Worm (Caenorhabditis elegans) whole organism, L2 larva: ENCODE data around the gene srx-7.

Experiments
- F13H6.1 ChIP-seq: sonication (generic microtip); optimal IDR thresholded peaks from 2 replicates; lab custom pipeline; 2016; ENCODE audit warnings: missing genetic modification characterization, missing compliant biosample characterization
- R02D3.7 ChIP-seq: fragments of 150-350 bp; optimal IDR thresholded peaks from 2 replicates; lab custom pipeline; 2014; ENCODE audit warnings: missing biosample characterization, missing genetic modification characterization
- crh-2 ChIP-seq: sonication (generic microtip); optimal IDR thresholded peaks from 2 replicates; lab custom pipeline; 2017; ENCODE audit warnings: missing biosample characterization, missing genetic modification characterization
- fos-1 ChIP-seq: fragments of 150-350 bp; optimal IDR thresholded peaks from 2 replicates; lab custom pipeline; 2014; ENCODE audit warnings: missing biosample characterization, missing genetic modification characterization
- gmeb-1 ChIP-seq: fragments of 150-350 bp; optimal IDR thresholded peaks from 2 replicates; lab custom pipeline; 2014; ENCODE audit warnings: missing biosample characterization, missing genetic modification characterization
- lin-39 ChIP-seq: fragments of 150-350 bp; optimal IDR thresholded peaks from 2 replicates; lab custom pipeline; 2014; ENCODE audit warnings: missing biosample characterization, missing genetic modification reagents, missing genetic modification characterization
- mbf-1 ChIP-seq: sonication (generic microtip); optimal IDR thresholded peaks from 2 replicates; lab custom pipeline; 2017; ENCODE audit warnings: missing biosample characterization, missing genetic modification characterization
- nhr-12 ChIP-seq: fragments of 150-350 bp; optimal IDR thresholded peaks from 2 replicates; lab custom pipeline; 2014; ENCODE audit warnings: missing biosample characterization, missing genetic modification characterization
- nhr-129 ChIP-seq: fragments of 150-350 bp; optimal IDR thresholded peaks from 2 replicates; lab custom pipeline; 2014; ENCODE audit warnings: missing biosample characterization, missing genetic modification characterization
- nhr-21 ChIP-seq: fragments of 150-350 bp; optimal IDR thresholded peaks from 2 replicates; lab custom pipeline; 2014; ENCODE audit warnings: missing biosample characterization, missing genetic modification characterization
- nhr-25 ChIP-seq: fragments of 150-350 bp; sonication (generic microtip); optimal IDR thresholded peaks from 3 replicates; lab custom pipeline; 2014; ENCODE audit warnings: missing biosample characterization, missing genetic modification characterization
- nhr-77 ChIP-seq: fragments of 150-350 bp; optimal IDR thresholded peaks from 2 replicates; lab custom pipeline; 2014; ENCODE audit warnings: missing biosample characterization, missing genetic modification characterization
- peb-1 ChIP-seq: fragments of 150-350 bp; optimal IDR thresholded peaks from 2 replicates; lab custom pipeline; 2014; ENCODE audit warnings: missing biosample characterization, missing genetic modification characterization
- sma-9 ChIP-seq, 2 experiments: fragments of 150-350 bp in 1 of 2; sonication (generic microtip) in 1 of 2; optimal IDR thresholded peaks; 2 replicates each; lab custom pipeline; 2014 to 2016; ENCODE audit warnings: missing genetic modification characterization in 2 of 2, mild to moderate bottlenecking in 1 of 2, missing biosample characterization in 1 of 2, missing compliant biosample characterization in 1 of 2, missing genetic modification reagents in 1 of 2, moderate library complexity in 1 of 2
- unc-62 ChIP-seq: fragments of 150-350 bp; optimal IDR thresholded peaks from 2 replicates; lab custom pipeline; 2014; ENCODE audit warnings: missing biosample characterization, missing genetic modification reagents, missing genetic modification characterization

The srx-7 gene

DNA sequence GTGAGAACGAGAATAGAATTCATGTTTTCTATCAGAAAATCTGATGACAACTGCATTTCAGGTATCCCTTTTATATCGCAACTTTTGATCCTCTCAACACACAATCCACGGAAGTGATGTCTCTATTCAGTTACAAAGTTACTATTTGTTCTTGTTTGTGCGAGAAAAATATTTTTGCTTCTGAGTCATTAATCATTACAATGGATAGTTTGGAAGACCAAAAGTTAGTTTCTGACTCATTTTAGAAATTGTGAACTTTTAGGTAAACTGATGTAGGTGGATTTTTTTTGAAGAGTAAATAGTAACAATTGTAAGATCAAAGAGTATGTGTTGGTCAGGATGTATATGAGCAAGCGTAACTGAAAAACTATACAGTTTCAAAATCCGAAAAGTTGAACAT is 49.7 kb downstream of the srx-7 start, which contains the start of gene srlf-36:
TSS of gene srlf-36 (minus strand) at position 101 of the 400 bp plus-strand sequence.
- TF ChIP-seq R02D3.7 (tag; lab: Kevin White, UChicago) (no peak), fos-1 (tag; lab: Kevin White, UChicago) (no peak), nhr-77 (tag; lab: Kevin White, UChicago) (no peak), mbf-1 (tag; lab: Kevin White, UChicago) (no peak), nhr-21 (tag; lab: Kevin White, UChicago) (no peak), peb-1 (no peak)

DNA sequence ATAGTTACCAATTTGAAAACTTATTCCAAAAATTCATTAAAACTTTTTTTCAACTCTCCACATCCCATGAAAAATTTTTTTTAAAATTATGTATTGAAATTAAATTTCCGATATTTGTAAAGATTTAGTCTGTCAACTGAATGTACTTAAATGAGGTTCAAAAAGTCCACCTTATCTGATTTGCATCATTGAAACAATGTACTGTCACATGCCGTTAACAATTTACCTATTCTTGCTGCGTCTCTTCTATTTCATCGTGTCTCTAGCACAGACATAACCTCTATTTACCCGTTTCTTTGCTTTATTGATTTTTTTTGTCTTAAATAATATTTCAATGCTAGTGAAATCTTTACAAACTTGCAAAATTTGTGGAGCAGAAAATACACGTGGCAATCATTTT is 50.2 kb downstream of the srx-7 start, which contains the start of gene nhr-90:
TSS of gene nhr-90 (plus strand) at position 296 of the 400 bp plus-strand sequence.
- TF ChIP-seq fos-1 (tag; lab: Kevin White, UChicago) (peak; percentile 8), crh-2 (peak; percentile 29), F13H6.1 (tag; lab: Kevin White, UChicago) (no peak), gmeb-1 (tag; lab: Kevin White, UChicago) (no peak), nhr-129 (tag; lab: Kevin White, UChicago) (peak; percentile 71), lin-39 (tag; lab: Kevin White, UChicago) (no peak), nhr-12 (tag; lab: Kevin White, UChicago) (no peak), nhr-25 (no peak), unc-62 (no peak), sma-9 (GFP tag; optimal IDR thresholded peaks at IDR 0.05; lab: Kevin White, UChicago) (peak; percentile 57), sma-9 (tag; optimal IDR thresholded peaks at IDR 0.05; lab: Kevin White, UChicago) (no peak)
